Fruit fly (Drosophila melanogaster) whole organism, pupa: ENCODE results near the gene REPTOR.

ENCODE experiments used
- CG10348 ChIP-seq: fragments of 200-800 bp; sonication (Bioruptor generic); IDR thresholded peaks from 2 replicates; pipeline ENCODE4 v1.3.6; 2022; ENCODE audit warnings: missing biosample characterization, missing genetic modification characterization
- CG32121 ChIP-seq: fragments of 200-800 bp; sonication (Bioruptor generic); IDR thresholded peaks from 2 replicates; pipeline ENCODE4 v1.3.6; 2022; ENCODE audit warnings: missing biosample characterization, missing genetic modification characterization
- CG9948 ChIP-seq: fragments of 200-800 bp; sonication (Bioruptor generic); optimal IDR thresholded peaks from 2 replicates; lab custom pipeline; 2018; ENCODE audit warnings: missing biosample characterization, mild to moderate bottlenecking, missing genetic modification characterization, moderate library complexity
- Ets98B ChIP-seq: fragments of 200-800 bp; sonication (Bioruptor generic); IDR thresholded peaks from 2 replicates; pipeline ENCODE4 v1.3.6; 2022; ENCODE audit warnings: missing biosample characterization, missing genetic modification characterization
- Snoo ChIP-seq: fragments of 200-800 bp; sonication (Bioruptor generic); optimal IDR thresholded peaks from 3 replicates; lab custom pipeline; 2017; ENCODE audit warnings: missing biosample characterization, mild to moderate bottlenecking, missing genetic modification characterization, inconsistent platforms
- fd96Ca ChIP-seq: fragments of 200-800 bp; sonication (Bioruptor generic); IDR thresholded peaks from 3 replicates; pipeline ENCODE4 v1.3.6; 2022; ENCODE audit warnings: missing biosample characterization, missing genetic modification characterization

DNA sequence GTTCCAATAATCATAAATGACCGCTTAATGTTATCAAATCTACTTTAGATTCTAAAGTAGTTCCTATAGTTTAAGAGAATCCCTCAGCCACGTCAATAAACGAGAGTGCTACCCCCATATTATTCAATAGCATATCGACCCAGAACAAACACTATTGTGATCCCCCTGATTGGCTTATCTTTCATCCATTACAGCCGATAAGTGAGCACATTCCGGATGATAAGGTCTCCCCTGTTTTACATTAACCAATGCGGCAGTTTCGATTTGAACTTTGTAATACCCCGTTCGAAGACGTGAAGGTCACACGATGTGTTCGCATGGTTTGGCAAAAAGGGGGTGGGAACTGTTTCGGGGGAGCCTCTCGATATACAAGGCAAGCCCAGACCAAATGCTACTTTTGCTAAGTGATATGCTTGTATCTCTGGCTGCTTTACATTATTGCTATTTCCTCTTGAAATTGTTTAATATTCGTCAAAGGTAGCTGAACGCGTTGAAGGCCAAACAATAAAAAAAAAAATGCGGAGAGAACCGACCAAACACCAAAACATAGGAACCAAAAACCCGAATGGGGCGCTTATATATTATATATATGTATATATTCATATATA is 18.4 kb downstream of the REPTOR start:
- TF ChIP-seq CG9948 (tag; lab: Kevin White, UChicago) (no peak), fd96Ca (GFP tag; lab: Robert Waterston, UW) (no peak), Snoo (tag; lab: Kevin White, UChicago) (no peak), CG10348 (no peak), Ets98B (GFP tag; lab: Robert Waterston, UW) (no peak), CG32121 (no peak)
